Worm (Caenorhabditis elegans): ENCODE measurements around the gene F19G12.1.

DNA sequence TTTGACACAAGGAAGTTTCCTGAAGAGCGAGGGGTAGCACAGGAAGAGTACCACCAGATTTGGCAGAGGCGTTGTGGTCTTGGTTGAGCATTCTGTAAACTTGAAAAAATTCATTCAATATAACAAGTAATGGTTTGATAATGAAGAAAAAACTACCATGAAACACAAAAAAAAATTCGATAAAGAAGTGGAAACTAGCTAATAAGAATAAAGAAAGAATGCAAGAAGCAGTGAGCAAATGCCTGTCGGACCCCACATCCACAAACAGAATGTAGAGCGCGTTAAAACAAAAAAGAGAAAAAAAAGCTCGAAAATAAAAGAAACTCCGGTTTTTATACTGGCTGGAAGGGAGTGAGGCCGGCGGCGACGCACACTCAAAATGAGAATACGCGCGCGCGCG, 33.3 kb upstream of the F19G12.1 start, which contains the start of gene H39E20.1:
- TF ChIP-seq nhr-237 (tag; optimal IDR thresholded peaks at IDR 0.05) = no peak
- TF ChIP-seq nhr-25 (tag; optimal IDR thresholded peaks at IDR 0.05) = no peak
- no peak for TF ChIP-seq fos-1 (tag; optimal IDR thresholded peaks at IDR 0.05)
- TF ChIP-seq snpc-4 (tag; optimal IDR thresholded peaks at IDR 0.05) = no peak
